Fruit fly (Drosophila melanogaster): ENCODE results near the gene Cftr.

Gene Cftr

dm6 chr3R:24580067-24580962 is 36.6 kb upstream of the Cftr start (continued):
- TF ChIP-seq B-H2 (GFP tag; optimal IDR thresholded peaks at IDR 0.05), result no peak
- TF ChIP-seq tio (GFP tag; optimal IDR thresholded peaks at IDR 0.05), result peak; percentile 19
- no peak for TF ChIP-seq CG6654 (GFP tag; optimal IDR thresholded peaks at IDR 0.05)
- TF ChIP-seq CG3838 (GFP tag; optimal IDR thresholded peaks at IDR 0.05), result no peak
- no peak for TF ChIP-seq Ets97D (GFP tag; optimal IDR thresholded peaks at IDR 0.05)
- TF ChIP-seq tgo (GFP tag; IDR thresholded peaks at IDR 0.05), result no peak
- 0 out of 3 replicates have a peak, but pooled peaks have one; percentile 12 for TF ChIP-seq ci (GFP tag; IDR thresholded peaks at IDR 0.05)
- peak in 1 of 2 experiments; percentile 67 for TF ChIP-seq insv (GFP tag; optimal IDR thresholded peaks at IDR 0.05)
- peak; percentile 60 for TF ChIP-seq CG11504 (tag; optimal IDR thresholded peaks at IDR 0.05)
- no peak for TF ChIP-seq CG42726 (GFP tag; IDR thresholded peaks at IDR 0.05; ENCODE audit: partially characterized antibody)
- TF ChIP-seq Neu2 (GFP tag; optimal IDR thresholded peaks at IDR 0.05; ENCODE audit: borderline replicate concordance), result no peak
- TF ChIP-seq CG16815 (GFP tag; optimal IDR thresholded peaks at IDR 0.05), result peak; percentile 13
- TF ChIP-seq CoRest (tag; optimal IDR thresholded peaks at IDR 0.05), result peak; percentile 53
- TF ChIP-seq Asciz (GFP tag; optimal IDR thresholded peaks at IDR 0.05), result peak; percentile 38
- TF ChIP-seq CG15479 (GFP tag; optimal IDR thresholded peaks at IDR 0.05), result no peak
- no peak for TF ChIP-seq CG11085 (GFP tag; IDR thresholded peaks at IDR 0.05)
- TF ChIP-seq Six4 (GFP tag; optimal IDR thresholded peaks at IDR 0.05), result peak; percentile 22
- peak; percentile 38 for TF ChIP-seq grau (tag; optimal IDR thresholded peaks at IDR 0.05)
- peak; percentile 47 for TF ChIP-seq CG7839 (tag; optimal IDR thresholded peaks at IDR 0.05)
- TF ChIP-seq CG10979 (tag; optimal IDR thresholded peaks at IDR 0.05), result peak; percentile 65
- TF ChIP-seq pan (optimal IDR thresholded peaks at IDR 0.05), result no peak
- TF ChIP-seq pan (GFP tag; optimal IDR thresholded peaks at IDR 0.05 in 1 of 2, IDR thresholded peaks at IDR 0.05 in 1 of 2), result no peak
- peak; percentile 29 for TF ChIP-seq CG1602 (GFP tag; optimal IDR thresholded peaks at IDR 0.05)
- TF ChIP-seq hth (optimal IDR thresholded peaks at IDR 0.05), result no peak
- TF ChIP-seq CG2678 (tag; optimal IDR thresholded peaks at IDR 0.05), result peak; percentile 61
- no peak for TF ChIP-seq CG17385 (GFP tag; optimal IDR thresholded peaks at IDR 0.05)
- TF ChIP-seq CG2129 (GFP tag; IDR thresholded peaks at IDR 0.05; ENCODE audit: partially characterized antibody), result no peak
- TF ChIP-seq CG11560 (tag; IDR thresholded peaks at IDR 0.05), result no peak
- TF ChIP-seq CG18262 (tag; optimal IDR thresholded peaks at IDR 0.05), result peak; percentile 80
- no peak for TF ChIP-seq CG17186 (GFP tag; optimal IDR thresholded peaks at IDR 0.05)
- peak; percentile 75 for TF ChIP-seq bbx (GFP tag; IDR thresholded peaks at IDR 0.05; ENCODE audit: partially characterized antibody)
- peak; percentile 26 for TF ChIP-seq CG33557 (GFP tag; optimal IDR thresholded peaks at IDR 0.05)
- no peak for TF ChIP-seq CG14860 (GFP tag; IDR thresholded peaks at IDR 0.05; ENCODE audit: partially characterized antibody)
- no peak for TF ChIP-seq HLH4C (GFP tag; IDR thresholded peaks at IDR 0.05; ENCODE audit: partially characterized antibody)
- TF ChIP-seq CG2712 (tag; optimal IDR thresholded peaks at IDR 0.05), result peak; percentile 61
- TF ChIP-seq CG4424 (GFP tag; optimal IDR thresholded peaks at IDR 0.05), result peak; percentile 49
- TF ChIP-seq CG12391 (tag; optimal IDR thresholded peaks at IDR 0.05), result peak; percentile 32
- TF ChIP-seq ftz-f1 (GFP tag; optimal IDR thresholded peaks at IDR 0.05), result no peak
- no peak for TF ChIP-seq Dp (GFP tag; optimal IDR thresholded peaks at IDR 0.05)
- no peak for TF ChIP-seq vfl (GFP tag; optimal IDR thresholded peaks at IDR 0.05)
- peak; percentile 23 for TF ChIP-seq D19A (tag; optimal IDR thresholded peaks at IDR 0.05)
- no peak for TF ChIP-seq Mrtf (GFP tag; IDR thresholded peaks at IDR 0.05)
- TF ChIP-seq stc (GFP tag; IDR thresholded peaks at IDR 0.05), result no peak
- no peak for TF ChIP-seq chm (GFP tag; IDR thresholded peaks at IDR 0.05)
- no peak for TF ChIP-seq kay (GFP tag; optimal IDR thresholded peaks at IDR 0.05)
- no peak for TF ChIP-seq CG3995 (GFP tag; optimal IDR thresholded peaks at IDR 0.05)
- no peak for TF ChIP-seq luna (GFP tag; optimal IDR thresholded peaks at IDR 0.05)
- TF ChIP-seq ase (GFP tag; IDR thresholded peaks at IDR 0.05), result no peak
- TF ChIP-seq CG2116 (GFP tag; optimal IDR thresholded peaks at IDR 0.05), result peak; percentile 20
